Worm (Caenorhabditis elegans) whole organism, mixed stage, embryonic: ENCODE measurements around the gene T05C12.15.
A peak's percentile ranks its signal among the peaks of the same experiment; 100 is the strongest.

Experiments used
- M03D4.4 ChIP-seq: sonication (generic microtip); optimal IDR thresholded peaks from 2 replicates; lab custom pipeline; 2017; ENCODE audit warnings: mild to moderate bottlenecking, missing genetic modification characterization, missing compliant biosample characterization
- bed-3 ChIP-seq: fragments of 200-800 bp; sonication (Bioruptor generic); optimal IDR thresholded peaks from 3 replicates; lab custom pipeline; 2018; ENCODE audit warnings: mild to moderate bottlenecking, missing genetic modification characterization, moderate library complexity, missing compliant biosample characterization
- blmp-1 ChIP-seq: fragments of 150-350 bp; optimal IDR thresholded peaks from 2 replicates; lab custom pipeline; 2014; ENCODE audit warnings: missing biosample characterization, missing genetic modification characterization
- ceh-39 ChIP-seq: fragments of 150-350 bp; optimal IDR thresholded peaks from 2 replicates; lab custom pipeline; 2014; ENCODE audit warnings: missing biosample characterization, missing genetic modification characterization
- ceh-43 ChIP-seq: fragments of 200-800 bp; sonication (Bioruptor generic); optimal IDR thresholded peaks from 2 replicates; lab custom pipeline; 2018; ENCODE audit warnings: mild to moderate bottlenecking, missing genetic modification characterization, moderate library complexity, missing compliant biosample characterization
- cnd-1 ChIP-seq: fragments of 200-800 bp; sonication (Bioruptor generic); optimal IDR thresholded peaks from 2 replicates; lab custom pipeline; 2018; ENCODE audit warnings: mild to moderate bottlenecking, missing genetic modification characterization, missing compliant biosample characterization
- drap-1 ChIP-seq: fragments of 200-800 bp; sonication (Bioruptor generic); optimal IDR thresholded peaks from 3 replicates; lab custom pipeline; 2018; ENCODE audit warnings: mild to moderate bottlenecking, missing genetic modification characterization, missing compliant biosample characterization
- elt-1 ChIP-seq: sonication (generic microtip); optimal IDR thresholded peaks from 2 replicates; lab custom pipeline; 2017; ENCODE audit warnings: missing genetic modification characterization, mild to moderate bottlenecking, missing compliant biosample characterization, antibody characterized with exemption, moderate library complexity, borderline replicate concordance; ENCODE audit not compliant: insufficient read depth
- flh-1 ChIP-seq: fragments of 200-800 bp; sonication (Bioruptor generic); optimal IDR thresholded peaks from 2 replicates; lab custom pipeline; 2018; ENCODE audit warnings: mild to moderate bottlenecking, missing genetic modification characterization, moderate library complexity, missing compliant biosample characterization
- ham-2 ChIP-seq: fragments of 200-800 bp; sonication (Bioruptor generic); optimal IDR thresholded peaks from 2 replicates; lab custom pipeline; 2018; ENCODE audit warnings: mild to moderate bottlenecking, missing genetic modification characterization, missing compliant biosample characterization
- hlh-1 ChIP-seq: fragments of 150-350 bp; optimal IDR thresholded peaks from 2 replicates; lab custom pipeline; 2014; ENCODE audit warnings: missing biosample characterization, missing genetic modification reagents, missing genetic modification characterization
- lin-13 ChIP-seq: fragments of 150-350 bp; optimal IDR thresholded peaks from 2 replicates; lab custom pipeline; 2014; ENCODE audit warnings: missing biosample characterization, missing genetic modification characterization
- lin-32 ChIP-seq: fragments of 200-800 bp; sonication (Bioruptor generic); optimal IDR thresholded peaks from 2 replicates; lab custom pipeline; 2018; ENCODE audit warnings: mild to moderate bottlenecking, missing genetic modification characterization, missing compliant biosample characterization
- lsy-2 ChIP-seq: fragments of 150-350 bp; optimal IDR thresholded peaks from 2 replicates; lab custom pipeline; 2014; ENCODE audit warnings: missing biosample characterization, missing genetic modification characterization
- mab-5 ChIP-seq: fragments of 150-350 bp; optimal IDR thresholded peaks from 2 replicates; lab custom pipeline; 2014; ENCODE audit warnings: missing biosample characterization, missing genetic modification characterization
- mep-1 ChIP-seq: fragments of 150-350 bp; optimal IDR thresholded peaks from 2 replicates; lab custom pipeline; 2017; ENCODE audit warnings: missing biosample characterization, missing genetic modification reagents, missing genetic modification characterization, inconsistent platforms
- mls-2 ChIP-seq: sonication (generic microtip); optimal IDR thresholded peaks from 2 replicates; lab custom pipeline; 2016; ENCODE audit warnings: mild to moderate bottlenecking, missing genetic modification characterization, moderate library complexity, missing compliant biosample characterization
- nhr-12 ChIP-seq: fragments of 150-350 bp; optimal IDR thresholded peaks from 2 replicates; lab custom pipeline; 2014; ENCODE audit warnings: missing biosample characterization, missing genetic modification characterization
- nhr-2 ChIP-seq: fragments of 150-350 bp; optimal IDR thresholded peaks from 2 replicates; lab custom pipeline; 2014; ENCODE audit warnings: missing biosample characterization, missing genetic modification characterization
- nhr-237 ChIP-seq: fragments of 150-350 bp; optimal IDR thresholded peaks from 2 replicates; lab custom pipeline; 2014; ENCODE audit warnings: missing biosample characterization, missing genetic modification characterization
- nhr-28 ChIP-seq: fragments of 150-350 bp; optimal IDR thresholded peaks from 2 replicates; lab custom pipeline; 2014; ENCODE audit warnings: missing biosample characterization, missing genetic modification characterization
- nhr-76 ChIP-seq: sonication (generic microtip); optimal IDR thresholded peaks from 2 replicates; lab custom pipeline; 2017; ENCODE audit warnings: missing biosample characterization, missing genetic modification characterization
- pha-4 ChIP-seq: fragments of 150-350 bp; optimal IDR thresholded peaks from 2 replicates; lab custom pipeline; 2018; ENCODE audit warnings: missing biosample characterization, missing genetic modification reagents, missing genetic modification characterization
- sem-2 ChIP-seq: fragments of 200-800 bp; sonication (Bioruptor generic); optimal IDR thresholded peaks from 2 replicates; lab custom pipeline; 2018; ENCODE audit warnings: mild to moderate bottlenecking, missing genetic modification characterization, missing compliant biosample characterization
- snpc-4 ChIP-seq: fragments of 150-350 bp; optimal IDR thresholded peaks from 2 replicates; lab custom pipeline; 2014; ENCODE audit warnings: missing biosample characterization, missing genetic modification characterization
- sptf-1 ChIP-seq: sonication (generic microtip); optimal IDR thresholded peaks from 2 replicates; lab custom pipeline; 2017; ENCODE audit warnings: mild to moderate bottlenecking, missing genetic modification characterization, moderate library complexity, missing compliant biosample characterization
- tbx-8 ChIP-seq: fragments of 200-800 bp; sonication (Bioruptor generic); optimal IDR thresholded peaks from 2 replicates; lab custom pipeline; 2018; ENCODE audit warnings: mild to moderate bottlenecking, missing genetic modification characterization, moderate library complexity, missing compliant biosample characterization
- unc-120 ChIP-seq: sonication (generic microtip); optimal IDR thresholded peaks from 2 replicates; lab custom pipeline; 2017; ENCODE audit warnings: missing genetic modification characterization, missing compliant biosample characterization; ENCODE audit not compliant: poor library complexity, severe bottlenecking
- unc-39 ChIP-seq: fragments of 150-350 bp; optimal IDR thresholded peaks from 2 replicates; lab custom pipeline; 2014; ENCODE audit warnings: missing biosample characterization, missing genetic modification characterization
- unc-62 ChIP-seq: fragments of 150-350 bp; optimal IDR thresholded peaks from 2 replicates; lab custom pipeline; 2014; ENCODE audit warnings: missing biosample characterization, missing genetic modification reagents, missing genetic modification characterization
- zip-8 ChIP-seq: fragments of 150-350 bp; optimal IDR thresholded peaks from 2 replicates; lab custom pipeline; 2014; ENCODE audit warnings: missing biosample characterization, missing genetic modification characterization
- ztf-11 ChIP-seq: fragments of 150-350 bp; optimal IDR thresholded peaks from 2 replicates; lab custom pipeline; 2014; ENCODE audit warnings: missing biosample characterization, missing genetic modification characterization

The T05C12.15 gene

DNA sequence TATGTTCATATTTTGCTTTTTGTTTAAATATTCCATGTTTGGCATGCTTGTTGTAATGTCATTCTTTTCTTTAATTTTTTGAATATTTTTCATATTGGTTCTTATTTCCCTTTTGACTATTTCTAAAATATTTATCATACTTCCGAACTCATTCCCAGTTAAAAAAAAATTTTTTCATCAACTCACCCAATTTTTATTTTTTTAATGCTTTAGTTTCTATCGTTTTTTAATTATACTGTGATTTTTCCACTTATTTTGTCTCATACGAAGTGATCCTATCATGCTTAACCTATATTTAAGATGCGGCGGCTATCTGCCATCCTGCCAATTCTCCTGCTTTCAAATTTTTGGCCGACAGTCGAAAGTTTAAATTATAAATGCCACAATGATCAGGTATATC, 29.1 kb downstream of the T05C12.15 start, which contains the start of gene qua-1:
Gene qua-1, plus strand, starts transcription at position 301 of the 400 bp plus-strand sequence.
- TF ChIP-seq lsy-2 (tag; lab: Kevin White, UChicago) = no peak
- no peak for TF ChIP-seq nhr-12
- TF ChIP-seq ceh-43 (GFP tag; lab: Kevin White, UChicago) = no peak
- TF ChIP-seq flh-1 (GFP tag; lab: Kevin White, UChicago) = no peak
- no peak for TF ChIP-seq zip-8
- no peak for TF ChIP-seq lin-32
- no peak for TF ChIP-seq mep-1 (tag; lab: Kevin White, UChicago)
- TF ChIP-seq nhr-28 (tag; lab: Kevin White, UChicago) = no peak

DNA sequence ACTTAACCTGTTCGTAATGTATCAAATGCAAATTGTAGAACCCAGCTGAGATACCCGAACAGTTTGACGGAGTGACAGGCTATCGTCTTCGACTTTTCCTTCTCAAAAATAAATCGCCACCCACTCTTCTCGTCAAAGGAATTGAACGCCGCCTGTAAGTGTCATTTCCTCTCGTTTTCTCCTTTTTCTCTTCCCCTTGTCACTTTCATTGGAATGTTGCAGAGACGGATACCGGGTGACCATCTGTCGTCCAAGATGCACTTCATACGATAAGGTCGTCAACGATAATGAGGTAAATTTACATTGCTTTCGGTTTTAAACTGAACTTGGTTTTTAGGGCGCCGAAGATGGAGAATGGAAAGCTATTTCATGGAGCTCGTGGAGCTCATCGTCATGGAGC, 30.4 kb downstream of the T05C12.15 start:
- TF ChIP-seq snpc-4 (no peak), drap-1 (GFP tag; lab: Kevin White, UChicago) (no peak), nhr-237 (tag; lab: Kevin White, UChicago) (no peak), unc-62 (GFP tag; lab: Kevin White, UChicago) (peak; percentile 43), ceh-39 (tag; lab: Kevin White, UChicago) (no peak), nhr-76 (no peak), tbx-8 (GFP tag; lab: Kevin White, UChicago) (no peak), hlh-1 (no peak), unc-120 (no peak), lin-32 (no peak), sptf-1 (tag; lab: Kevin White, UChicago) (no peak), zip-8 (no peak), unc-39 (tag; lab: Kevin White, UChicago) (no peak), blmp-1 (tag; lab: Kevin White, UChicago) (peak; percentile 74)

DNA sequence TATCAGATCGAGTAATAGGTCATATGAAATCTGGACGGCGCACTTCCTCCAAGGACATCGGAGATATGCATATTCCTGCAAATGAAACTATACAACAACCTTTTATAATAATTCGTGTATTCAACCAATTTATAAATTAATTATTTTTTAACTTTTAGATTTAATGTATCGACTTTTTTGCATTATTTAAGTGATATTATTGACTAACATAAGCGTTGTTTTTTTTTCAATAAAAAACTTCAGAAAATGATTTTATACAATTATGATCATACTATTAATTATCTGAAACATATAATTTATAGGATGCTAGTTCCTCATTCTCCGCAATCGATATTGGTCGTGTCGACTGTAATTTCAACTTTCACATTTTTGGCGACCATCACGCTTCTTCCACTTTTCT, 34.7 kb downstream of the T05C12.15 start, which contains the start of gene col-76:
Gene col-76, plus strand, starts transcription at position 301 of the 400 bp plus-strand sequence.
- TF ChIP-seq mab-5 (tag; lab: Kevin White, UChicago) = no peak
- peak; percentile 8 for TF ChIP-seq elt-1

DNA sequence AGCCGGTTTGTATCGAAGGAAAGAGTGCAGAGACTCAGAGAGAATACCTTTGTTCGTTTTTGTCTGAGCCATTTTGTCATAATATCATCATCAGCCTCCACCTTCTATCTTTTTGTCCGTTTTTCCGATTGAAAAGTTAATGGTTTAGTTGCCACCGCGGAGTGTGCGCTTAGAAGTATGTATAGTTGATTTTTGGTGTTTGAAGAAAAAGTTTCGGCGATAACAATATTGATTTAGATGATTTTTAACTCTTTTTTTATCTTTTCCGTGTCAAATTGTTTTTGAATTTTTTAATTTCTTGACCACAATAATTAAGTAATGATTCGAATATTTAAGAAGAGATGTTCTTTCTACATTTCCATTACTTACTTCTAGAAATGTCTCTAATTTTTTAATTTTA, 36.2 kb downstream of the T05C12.15 start:
- no peak for TF ChIP-seq drap-1 (GFP tag; lab: Kevin White, UChicago)
- no peak for TF ChIP-seq mep-1 (tag; lab: Kevin White, UChicago)
- TF ChIP-seq lin-32 = no peak
- TF ChIP-seq ztf-11 (tag; lab: Kevin White, UChicago) = no peak
- no peak for TF ChIP-seq M03D4.4
- no peak for TF ChIP-seq ham-2 (GFP tag; lab: Kevin White, UChicago)
- no peak for TF ChIP-seq nhr-76
- TF ChIP-seq nhr-28 (tag; lab: Kevin White, UChicago) = no peak
- TF ChIP-seq tbx-8 (GFP tag; lab: Kevin White, UChicago) = no peak
- no peak for TF ChIP-seq flh-1 (GFP tag; lab: Kevin White, UChicago)
- TF ChIP-seq nhr-2 = no peak
- TF ChIP-seq snpc-4 = no peak
- TF ChIP-seq mab-5 (tag; lab: Kevin White, UChicago) = no peak
- no peak for TF ChIP-seq nhr-12
- TF ChIP-seq nhr-237 (tag; lab: Kevin White, UChicago) = no peak
- TF ChIP-seq mls-2 = no peak
- TF ChIP-seq blmp-1 (tag; lab: Kevin White, UChicago) = no peak
- no peak for TF ChIP-seq sptf-1 (tag; lab: Kevin White, UChicago)
- no peak for TF ChIP-seq ceh-39 (tag; lab: Kevin White, UChicago)
- TF ChIP-seq, all 35 proteins: peak for 0

DNA sequence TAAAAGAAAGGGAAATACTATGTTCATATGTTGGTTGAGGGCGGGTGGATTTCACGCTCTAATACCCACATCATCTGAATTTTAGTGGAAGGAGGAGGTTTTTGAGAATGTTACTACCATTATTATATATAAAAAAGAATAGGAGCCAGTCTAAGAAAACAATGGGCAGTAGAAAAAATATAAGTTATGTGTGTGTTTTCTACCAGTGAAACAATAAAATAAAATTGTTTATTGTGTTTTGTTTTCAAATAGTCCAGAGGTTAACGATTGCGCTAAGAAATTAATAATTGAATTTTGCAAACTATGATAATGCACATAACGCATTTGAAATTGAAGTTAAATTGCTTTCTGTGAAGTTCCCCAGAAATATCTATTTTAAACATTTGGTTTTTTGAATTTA, 40.1 kb downstream of the T05C12.15 start, which contains the start of gene M110.8:
Gene M110.8, minus strand, starts transcription at position 101 of the 400 bp plus-strand sequence.
- TF ChIP-seq ztf-11 (tag; lab: Kevin White, UChicago) (no peak), pha-4 (no peak), cnd-1 (tag; lab: Kevin White, UChicago) (no peak), snpc-4 (no peak), lin-32 (no peak), mab-5 (tag; lab: Kevin White, UChicago) (no peak), ham-2 (GFP tag; lab: Kevin White, UChicago) (no peak), unc-120 (no peak), flh-1 (GFP tag; lab: Kevin White, UChicago) (no peak), nhr-2 (no peak), bed-3 (GFP tag; lab: Kevin White, UChicago) (no peak), nhr-76 (no peak), mep-1 (tag; lab: Kevin White, UChicago) (no peak), nhr-28 (tag; lab: Kevin White, UChicago) (no peak), lin-13 (no peak), tbx-8 (GFP tag; lab: Kevin White, UChicago) (no peak), unc-39 (tag; lab: Kevin White, UChicago) (no peak), sem-2 (GFP tag; lab: Kevin White, UChicago) (no peak)
